Fruit fly (Drosophila melanogaster) whole organism, embryonic: ENCODE results near the gene iav.

Experiments
- BtbVII ChIP-seq: fragments of 200-800 bp; sonication (Bioruptor generic); optimal IDR thresholded peaks from 3 replicates; lab custom pipeline; 2017; ENCODE audit warnings: missing biosample characterization, mild to moderate bottlenecking, missing genetic modification characterization
- CG10959 ChIP-seq: fragments of 200-800 bp; sonication (Bioruptor generic); IDR thresholded peaks from 2 replicates; pipeline ENCODE4 v1.3.6; 2022; ENCODE audit warnings: missing biosample characterization, missing genetic modification characterization
- CG11247 ChIP-seq: fragments of 200-800 bp; sonication (Bioruptor generic); IDR thresholded peaks from 2 replicates; pipeline ENCODE4 v1.3.6; 2022; ENCODE audit warnings: missing biosample characterization, missing genetic modification characterization
- CG12219 ChIP-seq: fragments of 200-800 bp; sonication (Bioruptor generic); optimal IDR thresholded peaks from 3 replicates; lab custom pipeline; 2018; ENCODE audit warnings: missing biosample characterization, mild to moderate bottlenecking, missing genetic modification characterization
- CG14441 ChIP-seq: fragments of 200-800 bp; sonication (Bioruptor generic); IDR thresholded peaks from 2 replicates; pipeline ENCODE4 v1.3.6; 2022; ENCODE audit warnings: missing biosample characterization, missing genetic modification characterization
- CG14710 ChIP-seq: fragments of 200-800 bp; sonication (Bioruptor generic); optimal IDR thresholded peaks from 3 replicates; lab custom pipeline; 2019; ENCODE audit warnings: missing biosample characterization, mild to moderate bottlenecking, missing genetic modification characterization, moderate library complexity
- CG15073 ChIP-seq: fragments of 200-800 bp; sonication (Bioruptor generic); optimal IDR thresholded peaks from 2 replicates; lab custom pipeline; 2016; ENCODE audit warnings: missing biosample characterization, missing genetic modification characterization
- CG1647 ChIP-seq: fragments of 200-800 bp; sonication (Bioruptor generic); optimal IDR thresholded peaks from 3 replicates; lab custom pipeline; 2016; ENCODE audit warnings: missing biosample characterization, missing genetic modification characterization
- CG17361 ChIP-seq: fragments of 200-800 bp; sonication (Bioruptor generic); IDR thresholded peaks from 3 replicates; pipeline ENCODE4 v1.3.6; 2022; ENCODE audit warnings: missing biosample characterization, missing genetic modification characterization
- CG18619 ChIP-seq: fragments of 200-800 bp; sonication (Bioruptor generic); optimal IDR thresholded peaks from 3 replicates; lab custom pipeline; 2017; ENCODE audit warnings: missing biosample characterization, mild to moderate bottlenecking, missing genetic modification characterization
- CG18764 ChIP-seq: fragments of 200-800 bp; sonication (Bioruptor generic); optimal IDR thresholded peaks from 3 replicates; lab custom pipeline; 2016; ENCODE audit warnings: missing biosample characterization, missing genetic modification characterization
- CG2116 ChIP-seq: fragments of 200-800 bp; sonication (Bioruptor generic); optimal IDR thresholded peaks from 3 replicates; lab custom pipeline; 2018; ENCODE audit warnings: missing biosample characterization, mild to moderate bottlenecking, missing genetic modification characterization
- CG32532 ChIP-seq: fragments of 200-800 bp; sonication (Bioruptor generic); IDR thresholded peaks from 2 replicates; pipeline ENCODE4 v1.3.6; 2022; ENCODE audit warnings: missing biosample characterization, missing genetic modification characterization
- CG34224 ChIP-seq: fragments of 200-800 bp; sonication (Bioruptor generic); IDR thresholded peaks from 3 replicates; pipeline ENCODE4 v1.3.6; 2022; ENCODE audit warnings: missing biosample characterization, missing genetic modification characterization; ENCODE audit not compliant: partially characterized antibody
- CG6813 ChIP-seq: fragments of 200-800 bp; sonication (Bioruptor generic); optimal IDR thresholded peaks from 2 replicates; lab custom pipeline; 2017; ENCODE audit warnings: missing biosample characterization, missing genetic modification characterization, mild to moderate bottlenecking, moderate library complexity, missing genetic modification reagents
- CG7271 ChIP-seq: fragments of 200-800 bp; sonication (Bioruptor generic); optimal IDR thresholded peaks from 2 replicates; lab custom pipeline; 2018; ENCODE audit warnings: missing biosample characterization, mild to moderate bottlenecking, missing genetic modification characterization, moderate library complexity
- CG8281 ChIP-seq: fragments of 200-800 bp; sonication (Bioruptor generic); optimal IDR thresholded peaks from 2 replicates; lab custom pipeline; 2018; ENCODE audit warnings: missing biosample characterization, mild to moderate bottlenecking, missing genetic modification characterization, moderate library complexity
- CG8290 ChIP-seq, 3 experiments: fragments of 200-800 bp; sonication (Bioruptor generic); optimal IDR thresholded peaks; 2 replicates each; lab custom pipeline; 2016 to 2019; ENCODE audit warnings: missing biosample characterization in 3 of 3, missing genetic modification characterization in 3 of 3, mild to moderate bottlenecking in 2 of 3, moderate library complexity in 1 of 3
- CG8478 ChIP-seq: fragments of >200 bp; optimal IDR thresholded peaks from 2 replicates; lab custom pipeline; 2018
- CG9727 ChIP-seq: fragments of 200-800 bp; sonication (Bioruptor generic); optimal IDR thresholded peaks from 3 replicates; lab custom pipeline; 2017; ENCODE audit warnings: missing biosample characterization, mild to moderate bottlenecking, missing genetic modification characterization
- CTCF ChIP-seq: fragments of 200-800 bp; sonication (Bioruptor generic); optimal IDR thresholded peaks from 2 replicates; lab custom pipeline; 2017; ENCODE audit warnings: missing biosample characterization, mild to moderate bottlenecking, missing genetic modification characterization, moderate library complexity
- Elba2 ChIP-seq: fragments of 200-800 bp; sonication (Bioruptor generic); optimal IDR thresholded peaks from 3 replicates; lab custom pipeline; 2016; ENCODE audit warnings: missing biosample characterization, missing genetic modification characterization
- Ets65A ChIP-seq: fragments of 200-800 bp; sonication (Bioruptor generic); peaks from one replicate; lab custom pipeline; 2016; ENCODE audit warnings: missing biosample characterization, missing genetic modification characterization
- Meics ChIP-seq: fragments of 200-800 bp; sonication (Bioruptor generic); optimal IDR thresholded peaks from 2 replicates; lab custom pipeline; 2017; ENCODE audit warnings: missing biosample characterization, mild to moderate bottlenecking, missing genetic modification characterization
- NC2α ChIP-seq: fragments of 200-800 bp; sonication (Bioruptor generic); optimal IDR thresholded peaks from 2 replicates; lab custom pipeline; 2016; ENCODE audit warnings: missing biosample characterization, missing genetic modification characterization
- NFAT ChIP-seq: fragments of 200-800 bp; sonication (Bioruptor generic); IDR thresholded peaks from 2 replicates; pipeline ENCODE4 v1.3.6; 2022; ENCODE audit warnings: missing biosample characterization, missing genetic modification characterization
- NK7.1 ChIP-seq: fragments of 200-800 bp; sonication (Bioruptor generic); optimal IDR thresholded peaks from 3 replicates; lab custom pipeline; 2016; ENCODE audit warnings: missing biosample characterization, missing genetic modification characterization
- PHDP ChIP-seq: fragments of 200-800 bp; sonication (Bioruptor generic); optimal IDR thresholded peaks from 3 replicates; lab custom pipeline; 2018; ENCODE audit warnings: missing biosample characterization, mild to moderate bottlenecking, missing genetic modification characterization, moderate library complexity
- Ravus ChIP-seq: fragments of 200-800 bp; sonication (Bioruptor generic); IDR thresholded peaks from 2 replicates; pipeline ENCODE4 v1.3.6; 2022; ENCODE audit warnings: missing biosample characterization, missing genetic modification characterization
- Sry-β ChIP-seq: fragments of 200-800 bp; sonication (Bioruptor generic); optimal IDR thresholded peaks from 2 replicates; lab custom pipeline; 2018; ENCODE audit warnings: missing biosample characterization, mild to moderate bottlenecking, missing genetic modification characterization, moderate library complexity
- TFAM ChIP-seq: fragments of 200-800 bp; sonication (Bioruptor generic); optimal IDR thresholded peaks from 2 replicates; lab custom pipeline; 2017; ENCODE audit warnings: missing biosample characterization, missing genetic modification characterization, inconsistent platforms
- abd-A ChIP-seq: fragments of 200-800 bp; sonication (Bioruptor generic); optimal IDR thresholded peaks from 3 replicates; lab custom pipeline; 2019; ENCODE audit warnings: missing biosample characterization, mild to moderate bottlenecking, missing genetic modification characterization, moderate library complexity
- bab2 ChIP-seq: fragments of 200-800 bp; sonication (Bioruptor generic); optimal IDR thresholded peaks from 2 replicates; lab custom pipeline; 2016; ENCODE audit warnings: missing biosample characterization, missing genetic modification characterization
- bsh ChIP-seq, 2 experiments: fragments of 200-800 bp; sonication (Bioruptor generic); optimal IDR thresholded peaks; 2 replicates each; lab custom pipeline; 2017 to 2018; ENCODE audit warnings: mild to moderate bottlenecking in 2 of 2, missing biosample characterization in 2 of 2, missing genetic modification characterization in 2 of 2, moderate library complexity in 1 of 2
- caup ChIP-seq: fragments of 200-800 bp; sonication (Bioruptor generic); optimal IDR thresholded peaks from 3 replicates; lab custom pipeline; 2017; ENCODE audit warnings: missing biosample characterization, mild to moderate bottlenecking, missing genetic modification characterization, moderate library complexity; ENCODE audit not compliant: severe bottlenecking
- crc ChIP-seq: fragments of 200-800 bp; sonication (Bioruptor generic); optimal IDR thresholded peaks from 2 replicates; lab custom pipeline; 2016; ENCODE audit warnings: missing biosample characterization, missing genetic modification characterization
- fd3F ChIP-seq: fragments of 200-800 bp; sonication (Bioruptor generic); optimal IDR thresholded peaks from 2 replicates; lab custom pipeline; 2018; ENCODE audit warnings: missing biosample characterization, mild to moderate bottlenecking, missing genetic modification characterization, moderate library complexity
- fd96Cb ChIP-seq: fragments of 200-800 bp; sonication (Bioruptor generic); optimal IDR thresholded peaks from 2 replicates; lab custom pipeline; 2018; ENCODE audit warnings: missing biosample characterization, mild to moderate bottlenecking, missing genetic modification characterization, moderate library complexity
- gsb-n ChIP-seq: fragments of 200-800 bp; sonication (Bioruptor generic); optimal IDR thresholded peaks from 3 replicates; lab custom pipeline; 2018; ENCODE audit warnings: missing biosample characterization, mild to moderate bottlenecking, missing genetic modification characterization
- h ChIP-seq: fragments of >200 bp; optimal IDR thresholded peaks from 2 replicates; lab custom pipeline; 2017
- insv ChIP-seq, 2 experiments: fragments of 200-800 bp; sonication (Bioruptor generic); optimal IDR thresholded peaks; 3 replicates each; lab custom pipeline; 2016 to 2018; ENCODE audit warnings: missing biosample characterization in 2 of 2, missing genetic modification characterization in 2 of 2
- jigr1 ChIP-seq: fragments of 200-800 bp; sonication (Bioruptor generic); IDR thresholded peaks from 3 replicates; pipeline ENCODE4 v1.3.6; 2022; ENCODE audit warnings: missing biosample characterization, missing genetic modification characterization
- jing ChIP-seq: fragments of 200-800 bp; sonication (Bioruptor generic); optimal IDR thresholded peaks from 2 replicates; lab custom pipeline; 2018; ENCODE audit warnings: missing biosample characterization, mild to moderate bottlenecking, missing genetic modification characterization
- kah ChIP-seq: fragments of 200-800 bp; sonication (Bioruptor generic); optimal IDR thresholded peaks from 2 replicates; lab custom pipeline; 2018; ENCODE audit warnings: missing biosample characterization, mild to moderate bottlenecking, missing genetic modification characterization
- kni ChIP-seq: fragments of 200-800 bp; sonication (Bioruptor generic); optimal IDR thresholded peaks from 3 replicates; lab custom pipeline; 2017; ENCODE audit warnings: mild to moderate bottlenecking, missing biosample characterization, missing genetic modification reagents, missing genetic modification characterization
- lilli ChIP-seq: fragments of 200-800 bp; sonication (Bioruptor generic); optimal IDR thresholded peaks from 3 replicates; lab custom pipeline; 2016; ENCODE audit warnings: missing biosample characterization, missing genetic modification characterization
- pnt ChIP-seq: fragments of 200-800 bp; sonication (Bioruptor generic); optimal IDR thresholded peaks from 3 replicates; lab custom pipeline; 2016; ENCODE audit warnings: missing biosample characterization, missing genetic modification characterization
- pzg ChIP-seq: fragments of 200-800 bp; sonication (Bioruptor generic); optimal IDR thresholded peaks from 3 replicates; lab custom pipeline; 2018; ENCODE audit warnings: missing biosample characterization, mild to moderate bottlenecking, missing genetic modification characterization, moderate library complexity
- shn ChIP-seq: fragments of 200-800 bp; sonication (Bioruptor generic); optimal IDR thresholded peaks from 3 replicates; lab custom pipeline; 2016; ENCODE audit warnings: missing biosample characterization, missing genetic modification characterization
- tll ChIP-seq, 2 experiments: fragments of 200-800 bp in 1 of 2; fragments of >200 bp in 1 of 2; sonication (Bioruptor generic) in 1 of 2; optimal IDR thresholded peaks; 2 replicates each; lab custom pipeline; 2017 to 2019; ENCODE audit warnings: missing biosample characterization in 2 of 2, missing genetic modification characterization in 2 of 2, mild to moderate bottlenecking in 1 of 2, moderate library complexity in 1 of 2
- trh ChIP-seq: fragments of 200-800 bp; sonication (Bioruptor generic); optimal IDR thresholded peaks from 2 replicates; lab custom pipeline; 2016; ENCODE audit warnings: missing biosample characterization, missing genetic modification characterization

Gene iav

dm6 chrX:6854563-6854962 lies 40.8 kb downstream of the iav start (continued):
- peak; percentile 94 for TF ChIP-seq Ets65A
- TF ChIP-seq insv (GFP tag; optimal IDR thresholded peaks at IDR 0.05; lab: Kevin White, UChicago) = no peak
- peak; percentile 88 for TF ChIP-seq lilli
- peak; percentile 59 for TF ChIP-seq CG15073 (GFP tag; lab: Kevin White, UChicago)
- peak; percentile 87 for TF ChIP-seq CG32532 (GFP tag; lab: Robert Waterston, UW)
- TF ChIP-seq CG18764 (GFP tag; lab: Kevin White, UChicago) = peak; percentile 56
- TF ChIP-seq Sry-β = peak; percentile 28
- peak; percentile 43; the same call in 1 of the 2 replicates for TF ChIP-seq NFAT (GFP tag; lab: Robert Waterston, UW)
- peak; percentile 77 for TF ChIP-seq fd96Cb (tag; lab: Kevin White, UChicago)
- TF ChIP-seq jing (GFP tag; lab: Kevin White, UChicago) = peak; percentile 46
- TF ChIP-seq CG2116 (GFP tag; lab: Kevin White, UChicago) = peak; percentile 46
- peak; percentile 48; the same call in 1 of the 3 replicates for TF ChIP-seq jigr1 (GFP tag; lab: Robert Waterston, UW)
- peak; percentile 56 to 87 for TF ChIP-seq bsh (GFP tag; optimal IDR thresholded peaks at IDR 0.05; lab: Kevin White, UChicago)
- TF ChIP-seq CG14710 (tag; lab: Kevin White, UChicago) = peak; percentile 73
- TF ChIP-seq abd-A = no peak
- peak; percentile 67 for TF ChIP-seq fd3F (GFP tag; lab: Kevin White, UChicago)
- TF ChIP-seq bab2 = peak; percentile 60
- TF ChIP-seq Meics (GFP tag; lab: Kevin White, UChicago) = peak; percentile 87
- TF ChIP-seq PHDP (tag; lab: Kevin White, UChicago) = peak; percentile 88
- TF ChIP-seq NK7.1 (GFP tag; lab: Kevin White, UChicago) = peak; percentile 19
- TF ChIP-seq CG8281 (tag; lab: Kevin White, UChicago) = peak; percentile 52
- peak; percentile 71 for TF ChIP-seq CG17361
- TF ChIP-seq CG11247 (GFP tag; lab: Robert Waterston, UW) = peak; percentile 76
- no peak for TF ChIP-seq kni (GFP tag; lab: Kevin White, UChicago)
- TF ChIP-seq CG9727 (GFP tag; lab: Kevin White, UChicago) = peak; percentile 79
- peak; percentile 2 for TF ChIP-seq crc (GFP tag; lab: Kevin White, UChicago)
- no peak for TF ChIP-seq NC2α
- 0 out of 2 replicates have a peak, but pooled peaks have one; percentile 30 for TF ChIP-seq CG10959
- TF ChIP-seq gsb-n (tag; lab: Kevin White, UChicago) = peak; percentile 85
- peak; percentile 65 for TF ChIP-seq CG1647 (GFP tag; lab: Kevin White, UChicago)
- peak; percentile 15 for TF ChIP-seq shn (GFP tag; lab: Kevin White, UChicago)
- peak; percentile 85 for TF ChIP-seq BtbVII
- peak; percentile 60 for TF ChIP-seq kah (GFP tag; lab: Kevin White, UChicago)
- TF ChIP-seq CG18619 (GFP tag; lab: Kevin White, UChicago) = peak; percentile 82
- peak; percentile 46 for TF ChIP-seq CTCF
- TF ChIP-seq CG7271 (tag; lab: Kevin White, UChicago) = peak; percentile 2
- TF ChIP-seq CG8290 (GFP tag; optimal IDR thresholded peaks at IDR 0.05; lab: Kevin White, UChicago) = peak; percentile 38
- no peak for TF ChIP-seq CG8290 (tag; optimal IDR thresholded peaks at IDR 0.05; lab: Kevin White, UChicago)
- TF ChIP-seq pzg (GFP tag; lab: Kevin White, UChicago) = no peak
- peak; percentile 72 for TF ChIP-seq CG12219 (GFP tag; lab: Kevin White, UChicago)
- TF ChIP-seq CG14441 = peak; percentile 81
- peak; percentile 29 for TF ChIP-seq pnt
- no peak for TF ChIP-seq CG8478 (lab: Kevin White, UChicago)
- TF ChIP-seq trh (GFP tag; lab: Kevin White, UChicago) = peak; percentile 36
- peak; percentile 78 for TF ChIP-seq CG6813 (GFP tag; lab: Kevin White, UChicago)
- no peak for TF ChIP-seq Elba2 (GFP tag; lab: Kevin White, UChicago)
- no peak for TF ChIP-seq CG34224 (GFP tag; lab: Robert Waterston, UW)
- TF ChIP-seq TFAM = peak; percentile 7
- TF ChIP-seq h (lab: Kevin White, UChicago) = no peak
- no peak for TF ChIP-seq tll (GFP tag; optimal IDR thresholded peaks at IDR 0.05; lab: Kevin White, UChicago)
- TF ChIP-seq Ravus (GFP tag; lab: Robert Waterston, UW) = peak; percentile 62
- peak; percentile 80 for TF ChIP-seq caup
